Fruit fly (Drosophila melanogaster): ENCODE results near the gene Gale.

Gale gene

DNA sequence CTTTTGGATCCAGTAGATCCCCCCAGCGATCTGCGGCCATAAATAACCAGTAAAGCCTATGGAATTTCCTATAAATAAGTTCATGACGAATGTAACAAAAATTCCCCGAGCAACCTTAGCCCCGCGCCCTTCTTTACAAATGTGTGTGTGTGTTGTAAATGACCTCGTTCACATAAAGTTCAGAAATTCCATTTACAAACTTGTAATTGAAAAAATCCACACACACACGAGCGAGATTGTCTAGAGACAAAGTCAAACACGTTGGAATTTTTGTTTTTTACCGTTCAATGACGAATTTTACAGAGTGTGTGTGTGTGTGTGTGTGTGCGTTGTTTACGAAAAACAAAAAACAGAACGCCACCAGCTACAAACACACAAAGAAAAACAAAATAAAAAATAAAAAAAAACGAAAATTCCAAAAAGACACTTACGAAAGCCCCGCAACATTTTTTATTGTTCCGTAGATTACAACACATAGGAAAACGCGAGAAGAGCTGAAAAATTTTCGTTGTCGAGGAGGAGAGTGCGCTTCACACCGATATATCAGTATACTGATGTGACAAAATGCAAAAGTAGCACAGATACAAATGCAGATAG, 9.5 kb upstream of the Gale start:
- TF ChIP-seq h (optimal IDR thresholded peaks at IDR 0.05) (no peak), insv (optimal IDR thresholded peaks at IDR 0.05) (no peak)

DNA sequence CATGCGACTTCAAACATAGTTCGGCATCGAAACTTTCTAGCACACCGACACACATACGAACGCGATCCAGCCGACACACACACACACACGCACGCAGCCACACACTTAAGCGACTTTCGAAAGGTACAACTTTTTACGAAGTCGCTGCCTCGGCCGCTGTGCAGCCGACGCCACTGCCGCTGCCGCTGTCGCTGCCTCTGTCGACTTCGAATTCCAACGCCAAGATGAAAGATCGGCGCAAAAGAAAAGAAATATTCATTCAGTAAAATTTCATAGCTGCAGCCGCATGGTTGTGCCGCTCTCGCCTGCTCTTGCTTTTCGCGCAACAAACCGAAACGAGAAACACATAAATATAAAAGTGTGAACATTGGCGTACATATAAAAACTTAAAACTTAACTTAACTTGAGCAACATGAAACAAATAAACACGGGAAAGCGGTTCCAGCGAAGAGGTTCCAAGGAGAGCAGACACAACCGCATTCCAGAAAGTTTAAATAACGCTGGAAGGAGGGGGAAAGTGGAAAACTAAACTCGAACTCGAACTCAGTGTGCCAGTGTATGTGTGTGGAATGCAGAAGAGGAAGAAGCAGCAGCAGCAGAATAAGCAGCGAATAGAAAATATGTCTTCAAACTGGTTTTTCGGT, 8.8 kb upstream of the Gale start:
- TF ChIP-seq psq (optimal IDR thresholded peaks at IDR 0.05) (no peak), insv (optimal IDR thresholded peaks at IDR 0.05) (no peak), Myc (optimal IDR thresholded peaks at IDR 0.05) (no peak), h (optimal IDR thresholded peaks at IDR 0.05) (no peak), ttk (optimal IDR thresholded peaks at IDR 0.05) (no peak), Sin3A (optimal IDR thresholded peaks at IDR 0.05) (no peak)

DNA sequence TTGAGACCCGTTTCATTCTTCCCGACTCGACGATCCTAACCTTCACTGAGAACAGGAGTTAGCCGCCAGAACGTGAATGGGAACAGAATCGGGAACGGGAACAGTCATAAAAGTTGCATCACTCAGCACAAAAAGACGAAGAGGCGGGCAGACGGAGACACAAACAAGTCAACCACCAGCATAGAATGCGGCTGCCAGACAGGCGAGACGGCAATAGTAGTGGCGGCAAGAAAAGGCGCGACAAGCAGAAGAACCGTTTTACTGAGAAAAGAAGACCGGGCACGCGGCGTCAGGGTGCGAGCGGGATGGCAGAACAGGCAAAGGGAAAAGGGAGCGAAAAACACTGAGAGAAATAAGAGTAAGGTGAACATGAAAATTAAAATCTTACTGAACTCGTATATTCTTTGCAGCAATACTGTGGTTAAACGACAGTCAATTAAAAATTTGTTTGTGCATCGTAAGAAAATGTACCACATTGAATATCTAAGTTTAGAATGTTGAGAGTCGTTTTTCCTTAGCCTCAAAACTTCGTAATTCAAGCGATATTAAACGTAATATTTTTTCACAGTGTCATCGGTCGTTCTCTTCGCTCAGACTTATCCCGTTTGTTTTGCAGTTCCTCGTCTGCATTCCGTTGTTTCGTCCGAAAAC, 7.9 kb upstream of the Gale start:
- TF ChIP-seq ttk (optimal IDR thresholded peaks at IDR 0.05) (no peak), insv (optimal IDR thresholded peaks at IDR 0.05) (no peak), Sin3A (optimal IDR thresholded peaks at IDR 0.05) (no peak), Myc (optimal IDR thresholded peaks at IDR 0.05) (no peak), h (optimal IDR thresholded peaks at IDR 0.05) (no peak), psq (optimal IDR thresholded peaks at IDR 0.05) (no peak)

DNA sequence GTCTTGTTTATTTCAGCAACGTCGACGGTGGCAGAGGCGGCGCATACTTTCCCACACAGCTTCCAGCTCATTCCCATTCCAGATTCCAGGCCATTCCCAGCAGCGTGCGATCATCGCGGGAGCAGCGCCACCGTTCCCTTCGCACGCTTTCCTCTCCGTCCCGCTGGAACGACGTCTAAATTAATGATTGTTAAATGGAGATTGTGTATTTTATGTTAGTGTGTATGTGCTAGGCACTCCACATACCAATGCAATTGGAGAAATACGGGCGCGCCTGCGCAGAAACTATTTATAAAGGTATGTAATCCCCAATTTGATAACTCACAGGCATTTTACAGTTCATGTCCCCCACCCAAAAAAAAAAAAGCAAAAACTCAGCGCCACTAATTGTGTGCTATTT, 6.9 kb upstream of the Gale start:
- TF ChIP-seq psq (optimal IDR thresholded peaks at IDR 0.05) (no peak), ttk (optimal IDR thresholded peaks at IDR 0.05) (no peak), Sin3A (optimal IDR thresholded peaks at IDR 0.05) (no peak), Myc (optimal IDR thresholded peaks at IDR 0.05) (no peak), h (optimal IDR thresholded peaks at IDR 0.05) (no peak), insv (optimal IDR thresholded peaks at IDR 0.05) (no peak)

DNA sequence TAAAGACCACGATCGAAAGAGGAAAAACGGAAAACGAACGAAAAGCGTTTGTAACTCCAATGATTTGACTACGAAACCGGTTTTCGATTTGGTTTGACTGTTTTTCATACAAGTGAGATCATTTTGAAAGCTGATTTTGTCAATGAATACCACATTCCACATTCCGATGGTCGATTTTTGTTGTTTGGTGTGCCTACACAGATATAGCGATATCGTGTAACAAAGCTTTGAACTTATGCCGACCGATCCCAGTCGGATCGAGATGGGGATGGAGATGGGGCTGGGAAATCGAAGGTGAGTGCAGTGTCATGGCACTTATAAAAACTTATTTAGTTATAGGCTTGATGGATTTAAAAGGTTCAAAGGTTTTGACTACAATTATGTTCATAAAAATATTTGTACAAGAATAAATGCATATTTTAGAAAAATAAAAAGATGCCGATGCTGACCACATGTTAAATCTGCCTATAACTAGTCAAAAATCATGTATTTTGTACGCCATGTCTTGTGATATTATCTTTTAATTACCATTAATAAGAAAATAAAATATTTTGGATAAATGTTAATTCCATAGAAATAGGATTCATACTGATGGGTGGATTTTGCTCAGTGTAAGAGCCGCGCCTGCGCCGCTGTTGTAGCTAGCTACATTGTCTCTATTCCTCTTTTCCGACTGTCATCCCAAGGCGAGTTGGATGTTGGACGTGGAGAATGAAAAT, 6.0 kb upstream of the Gale start:
- TF ChIP-seq Sin3A (optimal IDR thresholded peaks at IDR 0.05) (no peak), psq (optimal IDR thresholded peaks at IDR 0.05) (no peak), h (optimal IDR thresholded peaks at IDR 0.05) (no peak), ttk (optimal IDR thresholded peaks at IDR 0.05) (no peak), insv (optimal IDR thresholded peaks at IDR 0.05) (no peak), Myc (optimal IDR thresholded peaks at IDR 0.05) (no peak)

DNA sequence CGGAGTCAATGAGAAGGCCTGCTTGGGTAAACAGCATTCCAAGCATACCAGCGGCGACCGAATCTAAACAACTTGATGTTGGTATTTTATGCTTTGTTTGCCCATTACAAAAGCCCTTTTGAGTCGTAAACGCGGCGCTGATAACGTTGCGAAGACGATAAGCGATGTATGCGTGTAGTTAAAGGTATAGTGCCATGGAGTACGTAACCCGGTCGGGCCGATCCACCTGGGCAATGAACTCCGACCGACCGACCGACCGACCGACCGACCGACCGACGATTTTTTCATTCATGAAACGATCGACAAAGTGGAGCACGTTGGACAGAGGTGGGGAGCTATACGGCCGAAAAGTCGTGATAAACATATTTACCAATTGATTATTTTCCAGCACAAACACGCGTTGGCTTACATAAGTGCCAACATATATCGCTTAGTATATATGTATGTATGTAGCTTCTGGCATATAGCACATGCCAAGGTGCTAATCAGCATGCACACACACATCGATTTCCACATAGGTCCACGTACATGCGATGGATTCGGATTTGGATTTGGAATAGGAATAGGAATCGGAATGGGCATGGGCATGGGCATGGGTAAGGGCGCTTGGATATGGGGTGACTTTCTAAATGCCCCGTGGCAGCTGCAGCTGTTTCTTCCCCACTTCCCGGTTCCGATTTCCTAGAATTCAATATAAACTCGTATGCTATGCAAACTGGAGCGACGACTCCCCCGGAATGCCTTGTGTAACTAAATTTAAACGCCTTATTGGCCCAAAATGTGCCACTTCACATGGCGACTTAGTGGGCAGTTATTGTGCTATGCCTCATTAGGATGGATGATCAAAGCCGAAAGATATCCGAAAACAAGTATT, 5.3 kb upstream of the Gale start:
- TF ChIP-seq insv (optimal IDR thresholded peaks at IDR 0.05) = no peak
- no peak for TF ChIP-seq Sin3A (optimal IDR thresholded peaks at IDR 0.05)
- TF ChIP-seq ttk (optimal IDR thresholded peaks at IDR 0.05) = no peak
- no peak for TF ChIP-seq h (optimal IDR thresholded peaks at IDR 0.05)
- TF ChIP-seq Myc (optimal IDR thresholded peaks at IDR 0.05) = no peak
- no peak for TF ChIP-seq psq (optimal IDR thresholded peaks at IDR 0.05)

DNA sequence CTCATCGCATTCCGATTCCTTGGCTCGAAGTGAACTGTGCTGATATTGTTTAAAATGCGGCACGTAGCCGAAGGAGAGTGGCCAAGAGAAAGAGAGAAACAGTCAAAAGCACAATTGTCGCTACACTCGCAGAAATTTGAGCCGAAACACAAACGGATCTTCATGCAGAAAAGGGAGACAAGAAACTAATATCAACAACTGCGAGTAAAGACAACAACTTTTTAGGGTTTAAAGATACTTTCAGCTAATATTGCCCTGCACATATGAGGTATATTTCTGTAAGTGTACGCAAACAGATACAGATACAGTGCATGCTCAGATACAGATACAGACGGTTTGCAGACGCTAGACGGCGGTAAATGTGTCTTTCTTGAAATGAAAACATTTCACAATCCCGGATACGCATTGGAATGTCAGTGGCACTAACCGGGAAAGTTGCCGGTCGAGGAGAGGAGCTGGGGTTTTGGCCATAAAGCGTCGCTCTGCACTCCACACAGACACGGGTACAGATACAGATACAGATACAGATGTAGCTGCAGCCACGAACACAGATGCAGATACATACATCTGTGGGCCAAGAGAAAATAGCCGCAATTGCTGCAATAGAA, 4.1 kb upstream of the Gale start:
- TF ChIP-seq h (optimal IDR thresholded peaks at IDR 0.05) = no peak

DNA sequence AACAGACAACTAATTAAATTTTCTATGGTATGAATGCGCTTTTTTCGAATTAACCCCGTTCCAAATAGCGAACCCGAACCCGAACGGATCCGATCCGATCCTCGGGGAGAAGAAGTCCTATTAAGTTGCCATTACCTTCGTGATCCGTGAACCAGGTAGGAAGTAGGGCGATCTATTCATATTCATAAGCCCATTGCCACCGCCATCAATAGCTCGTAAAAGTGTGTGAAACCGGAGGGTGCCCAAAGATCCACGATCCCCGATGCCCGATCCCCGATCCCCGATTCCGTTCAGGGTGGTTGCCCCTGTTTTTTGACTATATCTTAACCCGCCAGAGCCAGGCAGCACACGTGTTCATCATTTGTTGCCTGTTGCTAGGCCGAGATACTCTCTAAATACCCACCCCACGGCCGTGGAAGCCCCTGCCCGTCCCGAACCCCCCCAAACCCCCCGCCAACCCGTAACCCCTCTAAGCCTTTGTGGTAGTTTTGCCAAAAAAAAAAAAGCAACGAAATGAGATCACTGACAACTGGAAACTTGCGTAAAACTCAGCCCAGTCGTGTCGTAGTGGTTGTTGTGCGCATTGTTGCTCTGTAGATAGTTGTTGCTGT, 2.8 kb upstream of the Gale start:
- TF ChIP-seq Myc (optimal IDR thresholded peaks at IDR 0.05) = no peak
- TF ChIP-seq ttk (optimal IDR thresholded peaks at IDR 0.05) = peak; percentile 18

DNA sequence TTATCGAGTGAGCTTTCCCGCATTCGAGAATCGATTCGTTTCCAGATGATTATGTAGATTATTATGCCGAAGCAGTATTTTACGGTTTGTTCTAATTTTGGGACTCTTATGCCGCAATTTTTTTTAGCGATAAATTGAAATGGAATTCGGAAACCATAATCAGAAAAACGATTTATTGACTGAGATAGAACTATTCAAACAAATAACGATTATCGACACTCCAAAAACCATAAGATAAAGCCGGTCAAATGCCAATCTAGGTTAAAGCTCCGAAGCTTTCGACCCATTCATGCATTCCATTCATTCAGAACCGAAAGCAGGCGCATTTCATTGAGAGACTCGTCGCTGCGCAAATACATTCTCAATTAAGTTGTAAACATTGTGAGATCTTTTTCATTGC, 826 bp upstream of the Gale start:
- no peak for TF ChIP-seq insv (optimal IDR thresholded peaks at IDR 0.05)
- TF ChIP-seq h (optimal IDR thresholded peaks at IDR 0.05) = no peak
- no peak for TF ChIP-seq ttk (optimal IDR thresholded peaks at IDR 0.05)
- TF ChIP-seq Myc (optimal IDR thresholded peaks at IDR 0.05) = no peak
- TF ChIP-seq psq (optimal IDR thresholded peaks at IDR 0.05) = no peak
- no peak for TF ChIP-seq Sin3A (optimal IDR thresholded peaks at IDR 0.05)

DNA sequence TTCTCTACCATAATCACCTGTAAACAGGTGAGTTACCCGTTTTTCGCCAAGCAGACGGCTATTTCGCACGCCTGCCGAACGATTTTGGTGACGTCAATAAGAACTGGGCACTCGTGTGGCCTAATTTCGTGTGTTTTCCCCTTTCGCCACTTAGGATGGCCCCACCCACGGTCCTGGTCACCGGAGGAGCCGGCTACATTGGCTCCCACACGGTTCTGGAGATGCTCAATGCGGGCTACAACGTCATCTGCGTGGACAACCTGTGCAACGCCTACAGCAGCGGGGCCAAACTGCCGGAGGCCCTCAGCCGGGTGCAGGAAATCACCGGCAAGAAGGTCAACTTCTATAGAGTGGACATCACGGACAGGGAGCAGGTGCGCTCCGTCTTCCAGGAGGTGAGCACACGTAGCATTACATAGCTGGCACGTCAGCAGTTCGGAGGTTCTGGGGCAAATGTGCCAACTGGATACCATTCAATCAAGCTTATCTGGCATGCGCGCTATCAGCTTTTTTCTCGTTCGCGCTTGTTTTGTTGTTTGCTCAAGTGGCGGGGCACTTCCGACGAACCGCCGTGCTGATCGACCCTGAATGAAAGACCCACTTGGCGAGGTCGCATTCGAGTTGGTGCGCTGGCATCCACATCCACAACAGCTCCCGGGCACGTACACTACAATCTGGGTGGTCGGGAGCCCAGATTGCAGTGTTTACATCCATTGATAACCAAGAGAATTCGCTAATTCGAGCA, 842 bp downstream of the Gale start:
- TF ChIP-seq Sin3A (optimal IDR thresholded peaks at IDR 0.05) (no peak), ttk (optimal IDR thresholded peaks at IDR 0.05) (peak; percentile 97)

DNA sequence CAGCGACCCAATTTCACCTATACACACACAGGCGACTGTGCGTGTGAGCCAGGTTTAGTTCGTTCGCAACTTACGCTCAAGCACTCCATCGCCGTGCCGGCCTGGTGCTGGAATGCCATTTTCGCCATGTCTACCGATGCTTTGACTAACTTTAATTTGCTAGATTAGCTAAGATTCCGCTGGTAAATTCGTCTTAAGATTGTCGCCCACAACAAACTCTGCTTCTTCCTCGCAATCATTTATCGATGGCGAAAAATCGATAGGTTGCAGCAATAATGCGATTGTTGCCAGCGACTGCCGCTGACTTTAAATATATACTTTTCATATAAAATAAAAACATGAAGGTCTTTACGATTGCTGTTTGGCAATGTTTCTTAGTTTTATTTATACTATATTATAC, 4.3 kb downstream of the Gale start, which contains the start of gene CG3402:
TSS of gene CG3402 (minus strand) at position 245 of the 400 bp plus-strand sequence.
- no peak for TF ChIP-seq psq (optimal IDR thresholded peaks at IDR 0.05)
- no peak for TF ChIP-seq Sin3A (optimal IDR thresholded peaks at IDR 0.05)
- TF ChIP-seq h (optimal IDR thresholded peaks at IDR 0.05) = no peak
- no peak for TF ChIP-seq Myc (optimal IDR thresholded peaks at IDR 0.05)
- no peak for TF ChIP-seq insv (optimal IDR thresholded peaks at IDR 0.05)
- TF ChIP-seq ttk (optimal IDR thresholded peaks at IDR 0.05) = no peak

Data from Kc167 (cell line).